Fruit fly (Drosophila melanogaster) Kc167 (cell line): Measurements from ENCODE around the gene CG15771.
A peak's percentile ranks its signal among the peaks of the same experiment; 100 is the strongest.

ENCODE experiments used
- Myc ChIP-seq: fragments of >200 bp; optimal IDR thresholded peaks from 2 replicates; lab custom pipeline; 2017; ENCODE audit warnings: missing external identifiers
- Sin3A ChIP-seq: fragments of >200 bp; optimal IDR thresholded peaks from 2 replicates; lab custom pipeline; 2018; ENCODE audit warnings: missing external identifiers
- h ChIP-seq: fragments of >200 bp; optimal IDR thresholded peaks from 3 replicates; lab custom pipeline; 2018; ENCODE audit warnings: missing external identifiers
- insv ChIP-seq: fragments of >200 bp; optimal IDR thresholded peaks from 3 replicates; lab custom pipeline; 2018; ENCODE audit warnings: missing external identifiers
- psq ChIP-seq: fragments of >200 bp; optimal IDR thresholded peaks from 2 replicates; lab custom pipeline; 2017; ENCODE audit warnings: missing external identifiers
- ttk ChIP-seq: sonication (Bioruptor generic); optimal IDR thresholded peaks from 2 replicates; lab custom pipeline; 2017; ENCODE audit warnings: missing external identifiers

CG15771 gene

dm6 chrX:5754837-5755828 is at the start of gene CG15771, which contains the start of gene lin-52:
TSS of gene CG15771 (plus strand) at chrX:5755574.
TSS of gene lin-52 (minus strand) at chrX:5754958.
- TF ChIP-seq Sin3A (lab: Kevin White, UChicago) (no peak), Myc (lab: Kevin White, UChicago) (no peak), psq (lab: Kevin White, UChicago) (no peak), insv (lab: Kevin White, UChicago) (no peak), h (lab: Kevin White, UChicago) (no peak), ttk (lab: Kevin White, UChicago) (no peak)

- TF ChIP-seq psq (lab: Kevin White, UChicago) = no peak
- no peak for TF ChIP-seq Myc (lab: Kevin White, UChicago)
- TF ChIP-seq Sin3A (lab: Kevin White, UChicago) = no peak
- no peak for TF ChIP-seq ttk (lab: Kevin White, UChicago)
- TF ChIP-seq insv (lab: Kevin White, UChicago) = no peak
Measured at dm6 chrX:5705899-5706312, 49.5 kb upstream of the CG15771 start.

dm6 chrX:5712966-5713365 is 42.4 kb upstream of the CG15771 start:
- TF ChIP-seq Sin3A (lab: Kevin White, UChicago) (no peak), h (lab: Kevin White, UChicago) (no peak), Myc (lab: Kevin White, UChicago) (no peak), psq (lab: Kevin White, UChicago) (no peak), ttk (lab: Kevin White, UChicago) (no peak), insv (lab: Kevin White, UChicago) (no peak)

- TF ChIP-seq ttk (lab: Kevin White, UChicago) (peak; percentile 99), Myc (lab: Kevin White, UChicago) (no peak), h (lab: Kevin White, UChicago) (no peak)
Measured at dm6 chrX:5714786-5715185, 40.6 kb upstream of the CG15771 start.

- TF ChIP-seq h (lab: Kevin White, UChicago) (no peak), Sin3A (lab: Kevin White, UChicago) (no peak), insv (lab: Kevin White, UChicago) (no peak), psq (lab: Kevin White, UChicago) (no peak), Myc (lab: Kevin White, UChicago) (no peak), ttk (lab: Kevin White, UChicago) (no peak)
Measured at dm6 chrX:5715455-5716227, 39.7 kb upstream of the CG15771 start.

- TF ChIP-seq Sin3A (lab: Kevin White, UChicago) (no peak), Myc (lab: Kevin White, UChicago) (no peak), psq (lab: Kevin White, UChicago) (no peak), h (lab: Kevin White, UChicago) (no peak), ttk (lab: Kevin White, UChicago) (no peak), insv (lab: Kevin White, UChicago) (no peak)
Measured at dm6 chrX:5717741-5718475, 37.5 kb upstream of the CG15771 start, which contains the start of gene CG33080. TSS of gene CG33080 (minus strand) at chrX:5717778.

- TF ChIP-seq psq (lab: Kevin White, UChicago) = no peak
- TF ChIP-seq Myc (lab: Kevin White, UChicago) = no peak
- no peak for TF ChIP-seq insv (lab: Kevin White, UChicago)
- TF ChIP-seq ttk (lab: Kevin White, UChicago) = no peak
- no peak for TF ChIP-seq Sin3A (lab: Kevin White, UChicago)
- TF ChIP-seq h (lab: Kevin White, UChicago) = no peak
Measured at dm6 chrX:5718476-5719012, 36.8 kb upstream of the CG15771 start.

dm6 chrX:5723577-5723976 is 31.8 kb upstream of the CG15771 start:
- TF ChIP-seq Sin3A (lab: Kevin White, UChicago) (no peak), insv (lab: Kevin White, UChicago) (no peak), h (lab: Kevin White, UChicago) (no peak), Myc (lab: Kevin White, UChicago) (no peak), ttk (lab: Kevin White, UChicago) (no peak), psq (lab: Kevin White, UChicago) (no peak)

dm6 chrX:5724151-5724699 is 31.1 kb upstream of the CG15771 start:
- TF ChIP-seq ttk (lab: Kevin White, UChicago) (no peak), Sin3A (lab: Kevin White, UChicago) (no peak), insv (lab: Kevin White, UChicago) (no peak), h (lab: Kevin White, UChicago) (no peak), Myc (lab: Kevin White, UChicago) (no peak), psq (lab: Kevin White, UChicago) (no peak)

dm6 chrX:5724744-5725185 is 30.6 kb upstream of the CG15771 start:
- no peak for TF ChIP-seq ttk (lab: Kevin White, UChicago)
- no peak for TF ChIP-seq insv (lab: Kevin White, UChicago)
- TF ChIP-seq psq (lab: Kevin White, UChicago) = no peak
- TF ChIP-seq Sin3A (lab: Kevin White, UChicago) = no peak
- TF ChIP-seq Myc (lab: Kevin White, UChicago) = no peak
- no peak for TF ChIP-seq h (lab: Kevin White, UChicago)
